Fruit fly (Drosophila melanogaster): ENCODE measurements around the gene CG1647.
A peak's percentile ranks its signal among the peaks of the same experiment; 100 is the strongest.

The CG1647 gene

dm6 chr3R:28831172-28831571 lies 11.2 kb downstream of the CG1647 start (continued):
- TF ChIP-seq CG43689 (GFP tag; IDR thresholded peaks at IDR 0.05), result no peak
- no peak for TF ChIP-seq wek (GFP tag; optimal IDR thresholded peaks at IDR 0.05)
- TF ChIP-seq sc (optimal IDR thresholded peaks at IDR 0.05), result no peak
- TF ChIP-seq sc (GFP tag; optimal IDR thresholded peaks at IDR 0.05), result no peak
- TF ChIP-seq fd96Cb (tag; optimal IDR thresholded peaks at IDR 0.05), result no peak
- TF ChIP-seq gce (GFP tag; IDR thresholded peaks at IDR 0.05), result no peak
- TF ChIP-seq salm (tag; optimal IDR thresholded peaks at IDR 0.05), result no peak
- no peak for TF ChIP-seq CG3407 (GFP tag; optimal IDR thresholded peaks at IDR 0.05)
- no peak for TF ChIP-seq D19B (GFP tag; optimal IDR thresholded peaks at IDR 0.05)
- TF ChIP-seq CG8478 (optimal IDR thresholded peaks at IDR 0.05), result no peak
- TF ChIP-seq CG31441 (GFP tag; IDR thresholded peaks at IDR 0.05), result no peak
- TF ChIP-seq CG12942 (GFP tag; optimal IDR thresholded peaks at IDR 0.05), result no peak
- no peak for TF ChIP-seq Dref (GFP tag; IDR thresholded peaks at IDR 0.05)
- no peak for TF ChIP-seq Ets97D (GFP tag; optimal IDR thresholded peaks at IDR 0.05)
- peak; percentile 50 for TF ChIP-seq CG32532 (GFP tag; IDR thresholded peaks at IDR 0.05)
- TF ChIP-seq CG1647 (GFP tag; optimal IDR thresholded peaks at IDR 0.05), result peak; percentile 50
- no peak for TF ChIP-seq CG2875 (GFP tag; optimal IDR thresholded peaks at IDR 0.05)
- TF ChIP-seq CG16813 (GFP tag; IDR thresholded peaks at IDR 0.05; ENCODE audit: partially characterized antibody), result no peak
- no peak for TF ChIP-seq danr (GFP tag; IDR thresholded peaks at IDR 0.05)
- TF ChIP-seq CG1233 (GFP tag; optimal IDR thresholded peaks at IDR 0.05), result no peak
- no peak for TF ChIP-seq Optix (GFP tag; IDR thresholded peaks at IDR 0.05)
- TF ChIP-seq Med (GFP tag), result peak; percentile 84
- no peak for TF ChIP-seq CG10431 (GFP tag; optimal IDR thresholded peaks at IDR 0.05)
- TF ChIP-seq MESR4 (GFP tag; optimal IDR thresholded peaks at IDR 0.05), result no peak
- no peak for TF ChIP-seq ac (GFP tag; optimal IDR thresholded peaks at IDR 0.05)
- TF ChIP-seq pita (GFP tag; optimal IDR thresholded peaks at IDR 0.05), result no peak
- TF ChIP-seq CG1603 (tag; optimal IDR thresholded peaks at IDR 0.05), result no peak
- 0 out of 3 replicates have a peak, but pooled peaks have one; percentile 4 for TF ChIP-seq CG6791 (GFP tag; IDR thresholded peaks at IDR 0.05; ENCODE audit: partially characterized antibody)
- no peak for TF ChIP-seq Hey (tag; optimal IDR thresholded peaks at IDR 0.05)
- TF ChIP-seq unpg (GFP tag; optimal IDR thresholded peaks at IDR 0.05), result no peak
- no peak for TF ChIP-seq CG7786 (GFP tag; optimal IDR thresholded peaks at IDR 0.05)
- TF ChIP-seq pzg (GFP tag; optimal IDR thresholded peaks at IDR 0.05), result no peak
- TF ChIP-seq CG7357 (GFP tag; IDR thresholded peaks at IDR 0.05), result no peak
- no peak for TF ChIP-seq CG42726 (GFP tag; IDR thresholded peaks at IDR 0.05; ENCODE audit: partially characterized antibody)
- TF ChIP-seq ERR (GFP tag; optimal IDR thresholded peaks at IDR 0.05), result no peak
- no peak for TF ChIP-seq CG16863 (GFP tag; optimal IDR thresholded peaks at IDR 0.05)
- no peak for TF ChIP-seq sr (GFP tag; IDR thresholded peaks at IDR 0.05)
- no peak for TF ChIP-seq hth (optimal IDR thresholded peaks at IDR 0.05)
- TF ChIP-seq ci (GFP tag; IDR thresholded peaks at IDR 0.05), result no peak
- TF ChIP-seq nom (GFP tag; optimal IDR thresholded peaks at IDR 0.05), result no peak
- TF ChIP-seq inv (GFP tag; IDR thresholded peaks at IDR 0.05; ENCODE audit: partially characterized antibody), result 0 out of 2 replicates have a peak, but pooled peaks have one; percentile 15
- TF ChIP-seq zen2 (GFP tag; IDR thresholded peaks at IDR 0.05; ENCODE audit: partially characterized antibody), result 0 out of 3 replicates have a peak, but pooled peaks have one; percentile 23
- no peak for TF ChIP-seq pho (GFP tag; optimal IDR thresholded peaks at IDR 0.05)
- TF ChIP-seq CG8944 (GFP tag; optimal IDR thresholded peaks at IDR 0.05), result no peak
- TF ChIP-seq Oli (tag; optimal IDR thresholded peaks at IDR 0.05), result no peak
- no peak for TF ChIP-seq CG4730 (GFP tag; IDR thresholded peaks at IDR 0.05)
- peak; percentile 43; the same call in 1 of the 3 replicates for TF ChIP-seq zfh1 (GFP tag; IDR thresholded peaks at IDR 0.05)
- TF ChIP-seq ranshi (GFP tag; IDR thresholded peaks at IDR 0.05), result no peak
- TF ChIP-seq nerfin-2 (GFP tag; IDR thresholded peaks at IDR 0.05; ENCODE audit: partially characterized antibody), result no peak
- TF ChIP-seq CG18619 (GFP tag; optimal IDR thresholded peaks at IDR 0.05), result no peak
- TF ChIP-seq CG3995 (GFP tag; optimal IDR thresholded peaks at IDR 0.05), result no peak
- TF ChIP-seq en (GFP tag; optimal IDR thresholded peaks at IDR 0.05), result no peak
